Fruit fly (Drosophila melanogaster): Measurements from ENCODE around the gene CG18675.
A peak's percentile ranks its signal among the peaks of the same experiment; 100 is the strongest.

DNA sequence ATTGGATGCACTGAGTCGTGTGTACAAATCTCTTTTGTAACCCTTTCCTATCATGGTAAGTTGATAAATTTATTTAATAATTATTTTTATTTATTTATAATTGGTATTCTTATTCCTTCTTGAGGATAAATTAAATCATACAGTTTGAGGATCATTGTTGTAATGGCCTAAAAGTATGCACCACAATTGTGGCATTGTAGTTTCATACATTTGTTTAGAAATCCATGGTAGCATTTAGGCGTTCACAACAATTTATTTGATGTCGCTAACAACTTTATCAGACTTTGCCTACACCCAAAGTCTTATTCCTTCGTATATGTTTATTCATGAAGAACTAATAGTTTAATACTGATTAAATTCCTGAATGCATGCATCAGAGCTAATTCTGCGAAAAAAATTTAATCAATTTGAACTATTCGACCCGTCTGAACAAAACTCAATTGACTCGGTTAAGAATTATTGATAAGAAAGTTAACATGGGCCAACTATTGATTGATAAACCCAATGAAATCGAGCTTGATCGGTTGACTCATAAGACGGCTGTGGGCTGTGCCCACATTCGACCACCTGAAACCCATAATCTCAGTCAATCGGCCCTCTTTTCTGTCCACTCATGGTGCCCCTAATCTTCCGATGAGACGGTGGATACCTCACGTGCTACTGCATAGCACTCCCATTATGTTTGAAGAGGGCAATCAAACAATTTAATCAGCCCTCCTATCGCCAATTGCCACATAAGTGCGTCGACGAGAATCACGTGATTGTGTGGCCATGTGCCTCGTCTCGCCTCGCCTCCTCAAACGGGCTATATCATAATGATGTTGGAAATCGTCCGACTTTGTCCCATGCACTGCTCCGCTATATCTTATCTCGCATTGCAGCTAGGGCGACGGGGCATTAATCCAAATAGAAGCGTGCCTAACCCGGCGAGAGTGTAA, 45.9 kb downstream of the CG18675 start:
- TF ChIP-seq CG8478 (optimal IDR thresholded peaks at IDR 0.05) (no peak), CTCF (optimal IDR thresholded peaks at IDR 0.05) (peak in 1 of 2 experiments; percentile 10)
